Worm (Caenorhabditis elegans): ENCODE data around the gene C49F5.7.

C49F5.7 gene

ce11 chrX:12036114-12036513 lies 41.5 kb downstream of the C49F5.7 start:
- TF ChIP-seq dao-5 (tag; optimal IDR thresholded peaks at IDR 0.05) (no peak), him-1 (tag; optimal IDR thresholded peaks at IDR 0.05) (no peak), W03F9.2 (tag; optimal IDR thresholded peaks at IDR 0.05) (no peak)

- TF ChIP-seq him-1 (tag; optimal IDR thresholded peaks at IDR 0.05) (no peak), dao-5 (tag; optimal IDR thresholded peaks at IDR 0.05) (no peak), W03F9.2 (tag; optimal IDR thresholded peaks at IDR 0.05) (no peak)
Measured at ce11 chrX:12037978-12038377, 43.4 kb downstream of the C49F5.7 start.

ce11 chrX:12038728-12039127 lies 44.1 kb downstream of the C49F5.7 start:
- TF ChIP-seq W03F9.2 (tag; optimal IDR thresholded peaks at IDR 0.05): no peak
- no peak for TF ChIP-seq him-1 (tag; optimal IDR thresholded peaks at IDR 0.05)
- TF ChIP-seq dao-5 (tag; optimal IDR thresholded peaks at IDR 0.05): no peak

All from whole organism, L4/young adult.